Worm (Caenorhabditis elegans) whole organism, L2 larva: ENCODE data around the gene C07H6.9.
A peak's percentile ranks its signal among the peaks of the same experiment; 100 is the strongest.

Experiments
- C34F6.9 ChIP-seq: fragments of 150-350 bp; optimal IDR thresholded peaks from 2 replicates; lab custom pipeline; 2014; ENCODE audit warnings: missing biosample characterization, missing genetic modification characterization
- F13H6.1 ChIP-seq: sonication (generic microtip); optimal IDR thresholded peaks from 2 replicates; lab custom pipeline; 2016; ENCODE audit warnings: missing genetic modification characterization, missing compliant biosample characterization
- R02D3.7 ChIP-seq: fragments of 150-350 bp; optimal IDR thresholded peaks from 2 replicates; lab custom pipeline; 2014; ENCODE audit warnings: missing biosample characterization, missing genetic modification characterization
- Y55F3AM.14 ChIP-seq: fragments of 200-800 bp; sonication (Bioruptor generic); optimal IDR thresholded peaks from 2 replicates; lab custom pipeline; 2018; ENCODE audit warnings: mild to moderate bottlenecking, missing genetic modification characterization, missing compliant biosample characterization
- ZK546.5 ChIP-seq: sonication (generic microtip); optimal IDR thresholded peaks from 2 replicates; lab custom pipeline; 2017; ENCODE audit warnings: missing biosample characterization, missing genetic modification characterization
- alr-1 ChIP-seq: fragments of 150-350 bp; optimal IDR thresholded peaks from 2 replicates; lab custom pipeline; 2014; ENCODE audit warnings: missing biosample characterization, missing genetic modification characterization
- aly-2 ChIP-seq: fragments of 150-350 bp; optimal IDR thresholded peaks from 2 replicates; lab custom pipeline; 2014; ENCODE audit warnings: missing biosample characterization, missing genetic modification characterization
- ama-1 ChIP-seq: fragments of 150-350 bp; optimal IDR thresholded peaks from 2 replicates; lab custom pipeline; 2018; ENCODE audit warnings: inconsistent platforms
- blmp-1 ChIP-seq: sonication (generic microtip); optimal IDR thresholded peaks from 2 replicates; lab custom pipeline; 2017; ENCODE audit warnings: missing genetic modification characterization, mild to moderate bottlenecking, missing compliant biosample characterization, antibody characterized with exemption, moderate library complexity; ENCODE audit not compliant: insufficient read depth
- ceh-16 ChIP-seq: fragments of 150-350 bp; optimal IDR thresholded peaks from 2 replicates; lab custom pipeline; 2014; ENCODE audit warnings: missing biosample characterization, missing genetic modification characterization
- ceh-82 ChIP-seq: fragments of 150-350 bp; optimal IDR thresholded peaks from 2 replicates; lab custom pipeline; 2014; ENCODE audit warnings: missing biosample characterization, missing genetic modification characterization
- crh-2 ChIP-seq: sonication (generic microtip); optimal IDR thresholded peaks from 2 replicates; lab custom pipeline; 2017; ENCODE audit warnings: missing biosample characterization, missing genetic modification characterization
- dmd-4 ChIP-seq: sonication (generic microtip); optimal IDR thresholded peaks from 2 replicates; lab custom pipeline; 2017; ENCODE audit warnings: missing biosample characterization, missing genetic modification characterization
- elt-1 ChIP-seq: fragments of 150-350 bp; optimal IDR thresholded peaks from 2 replicates; lab custom pipeline; 2014; ENCODE audit warnings: missing biosample characterization, missing genetic modification characterization
- elt-3 ChIP-seq: sonication (generic microtip); optimal IDR thresholded peaks from 2 replicates; lab custom pipeline; 2017; ENCODE audit warnings: missing biosample characterization, missing genetic modification characterization
- fos-1 ChIP-seq: fragments of 150-350 bp; optimal IDR thresholded peaks from 2 replicates; lab custom pipeline; 2014; ENCODE audit warnings: missing biosample characterization, missing genetic modification characterization
- gmeb-1 ChIP-seq: fragments of 150-350 bp; optimal IDR thresholded peaks from 2 replicates; lab custom pipeline; 2014; ENCODE audit warnings: missing biosample characterization, missing genetic modification characterization
- lin-11 ChIP-seq: fragments of 150-350 bp; sonication (generic microtip); optimal IDR thresholded peaks from 2 replicates; lab custom pipeline; 2014; ENCODE audit warnings: missing biosample characterization, missing genetic modification characterization, inconsistent platforms, mixed read lengths
- lin-13 ChIP-seq: fragments of 150-350 bp; optimal IDR thresholded peaks from 2 replicates; lab custom pipeline; 2014; ENCODE audit warnings: missing biosample characterization, missing genetic modification reagents, missing genetic modification characterization
- lin-39 ChIP-seq: fragments of 150-350 bp; optimal IDR thresholded peaks from 2 replicates; lab custom pipeline; 2014; ENCODE audit warnings: missing biosample characterization, missing genetic modification reagents, missing genetic modification characterization
- lsy-2 ChIP-seq, 2 experiments: fragments of 150-350 bp in 1 of 2; sonication (generic microtip) in 1 of 2; optimal IDR thresholded peaks; 2 replicates each; lab custom pipeline; 2014 to 2017; ENCODE audit warnings: missing biosample characterization in 2 of 2, missing genetic modification characterization in 2 of 2
- mab-5 ChIP-seq: fragments of 150-350 bp; optimal IDR thresholded peaks from 2 replicates; lab custom pipeline; 2014; ENCODE audit warnings: missing biosample characterization, missing genetic modification characterization
- mbf-1 ChIP-seq: sonication (generic microtip); optimal IDR thresholded peaks from 2 replicates; lab custom pipeline; 2017; ENCODE audit warnings: missing biosample characterization, missing genetic modification characterization
- mdl-1 ChIP-seq, 2 experiments: fragments of 150-350 bp in 1 of 2; sonication (generic microtip) in 1 of 2; optimal IDR thresholded peaks; 2 replicates each; lab custom pipeline; 2017; ENCODE audit warnings: missing biosample characterization in 2 of 2, missing genetic modification characterization in 2 of 2
- nhr-10 ChIP-seq: sonication (generic microtip); optimal IDR thresholded peaks from 2 replicates; lab custom pipeline; 2017; ENCODE audit warnings: missing biosample characterization, missing genetic modification characterization
- nhr-11 ChIP-seq: fragments of 150-350 bp; optimal IDR thresholded peaks from 2 replicates; lab custom pipeline; 2014; ENCODE audit warnings: missing biosample characterization, missing genetic modification characterization
- nhr-12 ChIP-seq: fragments of 150-350 bp; optimal IDR thresholded peaks from 2 replicates; lab custom pipeline; 2014; ENCODE audit warnings: missing biosample characterization, missing genetic modification characterization
- nhr-129 ChIP-seq: fragments of 150-350 bp; optimal IDR thresholded peaks from 2 replicates; lab custom pipeline; 2014; ENCODE audit warnings: missing biosample characterization, missing genetic modification characterization
- nhr-21 ChIP-seq: fragments of 150-350 bp; optimal IDR thresholded peaks from 2 replicates; lab custom pipeline; 2014; ENCODE audit warnings: missing biosample characterization, missing genetic modification characterization
- nhr-23 ChIP-seq: fragments of 150-350 bp; optimal IDR thresholded peaks from 2 replicates; lab custom pipeline; 2014; ENCODE audit warnings: missing biosample characterization, missing genetic modification reagents, missing genetic modification characterization
- nhr-25 ChIP-seq: fragments of 150-350 bp; sonication (generic microtip); optimal IDR thresholded peaks from 3 replicates; lab custom pipeline; 2014; ENCODE audit warnings: missing biosample characterization, missing genetic modification characterization
- nhr-6 ChIP-seq: fragments of 150-350 bp; optimal IDR thresholded peaks from 2 replicates; lab custom pipeline; 2014; ENCODE audit warnings: missing biosample characterization, missing genetic modification characterization
- nhr-77 ChIP-seq: fragments of 150-350 bp; optimal IDR thresholded peaks from 2 replicates; lab custom pipeline; 2014; ENCODE audit warnings: missing biosample characterization, missing genetic modification characterization
- peb-1 ChIP-seq: fragments of 150-350 bp; optimal IDR thresholded peaks from 2 replicates; lab custom pipeline; 2014; ENCODE audit warnings: missing biosample characterization, missing genetic modification characterization
- sem-4 ChIP-seq: fragments of 150-350 bp; optimal IDR thresholded peaks from 2 replicates; lab custom pipeline; 2014; ENCODE audit warnings: missing biosample characterization, missing genetic modification reagents, missing genetic modification characterization
- skn-1 ChIP-seq: sonication (generic microtip); optimal IDR thresholded peaks from 2 replicates; lab custom pipeline; 2017; ENCODE audit warnings: missing biosample characterization, missing genetic modification characterization
- sma-3 ChIP-seq: sonication (generic microtip); optimal IDR thresholded peaks from 2 replicates; lab custom pipeline; 2016; ENCODE audit warnings: missing genetic modification reagents, missing genetic modification characterization, missing compliant biosample characterization
- sma-9 ChIP-seq, 2 experiments: fragments of 150-350 bp in 1 of 2; sonication (generic microtip) in 1 of 2; optimal IDR thresholded peaks; 2 replicates each; lab custom pipeline; 2014 to 2016; ENCODE audit warnings: missing genetic modification characterization in 2 of 2, mild to moderate bottlenecking in 1 of 2, missing biosample characterization in 1 of 2, missing compliant biosample characterization in 1 of 2, missing genetic modification reagents in 1 of 2, moderate library complexity in 1 of 2
- snpc-4 ChIP-seq: fragments of 150-350 bp; optimal IDR thresholded peaks from 2 replicates; lab custom pipeline; 2014; ENCODE audit warnings: missing biosample characterization, missing genetic modification characterization
- unc-39 ChIP-seq: fragments of 150-350 bp; optimal IDR thresholded peaks from 2 replicates; lab custom pipeline; 2014; ENCODE audit warnings: missing biosample characterization, missing genetic modification characterization
- unc-55 ChIP-seq: fragments of 150-350 bp; sonication (generic microtip); optimal IDR thresholded peaks from 3 replicates; lab custom pipeline; 2014; ENCODE audit warnings: missing biosample characterization, missing genetic modification reagents, missing genetic modification characterization
- unc-62 ChIP-seq: fragments of 150-350 bp; optimal IDR thresholded peaks from 2 replicates; lab custom pipeline; 2014; ENCODE audit warnings: missing biosample characterization, missing genetic modification reagents, missing genetic modification characterization
- zag-1 ChIP-seq: fragments of 150-350 bp; optimal IDR thresholded peaks from 2 replicates; lab custom pipeline; 2014; ENCODE audit warnings: missing biosample characterization, missing genetic modification characterization
- ztf-1 ChIP-seq: fragments of 200-800 bp; sonication (Bioruptor generic); conservative IDR thresholded peaks from 2 replicates; pipeline ENCODE4 v1.3.6; 2022; ENCODE audit warnings: missing genetic modification characterization, missing compliant biosample characterization
- ztf-11 ChIP-seq: sonication (generic microtip); optimal IDR thresholded peaks from 2 replicates; lab custom pipeline; 2017; ENCODE audit warnings: missing biosample characterization, missing genetic modification characterization
- ztf-4 ChIP-seq: fragments of 150-350 bp; optimal IDR thresholded peaks from 2 replicates; lab custom pipeline; 2014; ENCODE audit warnings: missing biosample characterization, missing genetic modification characterization

The C07H6.9 gene

DNA sequence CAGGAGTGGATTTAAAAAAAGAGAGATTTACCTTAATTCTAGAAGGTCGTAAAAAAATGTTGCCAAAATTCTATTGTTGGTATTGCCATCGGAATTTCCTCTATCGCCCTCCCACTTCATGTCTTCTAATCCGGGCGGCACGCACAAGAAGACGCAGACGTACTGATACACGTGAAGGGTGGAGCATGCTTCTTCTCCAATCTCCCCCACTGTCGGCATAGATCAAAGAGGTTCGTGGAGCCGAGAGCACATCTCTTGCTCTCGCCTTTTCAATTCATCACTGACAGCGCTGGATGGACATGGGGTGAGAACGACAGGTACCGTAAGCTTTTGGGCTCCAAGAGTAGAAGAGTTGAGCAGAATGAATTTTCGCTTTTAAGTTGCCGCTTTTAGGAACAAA lies 37.3 kb upstream of the C07H6.9 start, which contains the start of gene lin-39:
Gene lin-39, minus strand, starts transcription at position 74 of the 400 bp plus-strand sequence.
- TF ChIP-seq mab-5 (tag; lab: Kevin White, UChicago) (peak; percentile 36), ceh-16 (no peak), aly-2 (tag; lab: Kevin White, UChicago) (no peak), mbf-1 (tag; lab: Kevin White, UChicago) (no peak), lin-39 (tag; lab: Kevin White, UChicago) (no peak), unc-39 (tag; lab: Kevin White, UChicago) (no peak), unc-55 (GFP tag; lab: Kevin White, UChicago) (peak; percentile 35), nhr-6 (no peak), crh-2 (tag; lab: Kevin White, UChicago) (no peak), C34F6.9 (tag; lab: Kevin White, UChicago) (no peak), ZK546.5 (tag; lab: Kevin White, UChicago) (no peak), nhr-77 (no peak), Y55F3AM.14 (GFP tag; lab: Kevin White, UChicago) (no peak), nhr-129 (tag; lab: Kevin White, UChicago) (peak; percentile 5), lsy-2 (tag; optimal IDR thresholded peaks at IDR 0.05; lab: Kevin White, UChicago) (peak in 1 of 2 experiments; percentile 38), ceh-82 (no peak), sem-4 (tag; lab: Kevin White, UChicago) (no peak), nhr-25 (tag; lab: Kevin White, UChicago) (no peak), ztf-4 (no peak), mdl-1 (tag; optimal IDR thresholded peaks at IDR 0.05; lab: Kevin White, UChicago) (peak in 1 of 2 experiments; percentile 56), ztf-1 (GFP tag; lab: Robert Waterston, UW) (no peak), nhr-23 (tag; lab: Kevin White, UChicago) (no peak), gmeb-1 (tag; lab: Kevin White, UChicago) (no peak), dmd-4 (tag; lab: Kevin White, UChicago) (no peak), F13H6.1 (tag; lab: Kevin White, UChicago) (no peak)

DNA sequence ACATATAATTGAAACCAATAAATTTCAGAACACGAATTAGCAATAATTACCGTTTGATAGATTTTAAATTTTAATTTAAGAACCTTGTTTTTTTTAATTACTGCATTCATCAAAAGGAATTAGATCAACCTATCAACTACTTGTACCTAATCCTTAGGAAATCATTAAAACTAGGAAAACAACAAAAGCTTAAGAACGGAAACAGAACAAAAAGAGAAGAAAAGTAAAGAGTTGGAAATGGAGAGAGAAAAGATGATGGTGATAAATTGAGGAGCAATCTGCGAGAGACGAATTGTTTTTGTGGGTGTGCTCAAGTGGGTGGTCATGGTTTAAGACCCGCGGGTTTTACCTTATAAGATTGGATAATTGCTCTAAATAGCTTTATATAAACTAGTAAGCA lies 36.1 kb upstream of the C07H6.9 start:
- TF ChIP-seq unc-55 (GFP tag; lab: Kevin White, UChicago) (peak; percentile 55), mab-5 (tag; lab: Kevin White, UChicago) (peak; percentile 54), sma-9 (GFP tag; optimal IDR thresholded peaks at IDR 0.05; lab: Kevin White, UChicago) (no peak), sma-9 (tag; optimal IDR thresholded peaks at IDR 0.05; lab: Kevin White, UChicago) (no peak)
- TF ChIP-seq, all 48 proteins: peak for 2

DNA sequence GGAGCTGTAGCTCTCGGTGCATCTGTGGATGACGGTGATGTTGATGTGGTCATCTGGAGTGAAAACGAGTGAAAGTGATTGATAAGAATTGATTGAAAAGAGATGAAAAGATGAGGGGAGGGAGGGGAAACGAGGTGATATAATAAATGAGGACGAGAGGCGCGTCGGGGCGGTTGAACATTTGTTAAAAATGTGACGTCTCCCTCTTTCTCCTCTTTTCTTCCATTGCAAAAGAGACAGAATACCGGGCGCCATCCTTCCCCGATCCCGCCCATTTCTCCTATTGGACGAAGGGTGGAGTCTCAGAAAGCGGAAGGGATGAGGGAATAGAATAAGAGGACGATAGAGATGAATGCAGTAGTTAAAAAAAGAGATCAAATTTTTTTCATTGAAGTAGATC lies 35.4 kb upstream of the C07H6.9 start:
- TF ChIP-seq ztf-4 (no peak), elt-3 (tag; lab: Kevin White, UChicago) (no peak), gmeb-1 (tag; lab: Kevin White, UChicago) (no peak), fos-1 (no peak), lin-11 (tag; lab: Kevin White, UChicago) (no peak), mdl-1 (tag; optimal IDR thresholded peaks at IDR 0.05; lab: Kevin White, UChicago) (peak in 1 of 2 experiments; percentile 4), nhr-6 (no peak), crh-2 (tag; lab: Kevin White, UChicago) (peak; percentile 33), mbf-1 (tag; lab: Kevin White, UChicago) (no peak), snpc-4 (no peak), blmp-1 (tag; lab: Kevin White, UChicago) (peak; percentile 81), ztf-11 (no peak), nhr-10 (tag; lab: Kevin White, UChicago) (no peak), peb-1 (no peak), ama-1 (lab: Kevin White, UChicago) (no peak), Y55F3AM.14 (GFP tag; lab: Kevin White, UChicago) (no peak), nhr-21 (tag; lab: Kevin White, UChicago) (no peak), unc-55 (GFP tag; lab: Kevin White, UChicago) (peak; percentile 61), nhr-77 (no peak), nhr-11 (tag; lab: Kevin White, UChicago) (no peak), zag-1 (tag; lab: Kevin White, UChicago) (no peak), lsy-2 (tag; optimal IDR thresholded peaks at IDR 0.05; lab: Kevin White, UChicago) (peak; percentile 46 to 82), unc-62 (peak; percentile 64), nhr-12 (tag; lab: Kevin White, UChicago) (no peak), lin-39 (tag; lab: Kevin White, UChicago) (no peak), C34F6.9 (tag; lab: Kevin White, UChicago) (peak; percentile 22), R02D3.7 (tag; lab: Kevin White, UChicago) (no peak), ZK546.5 (tag; lab: Kevin White, UChicago) (no peak), nhr-129 (tag; lab: Kevin White, UChicago) (peak; percentile 59), ceh-82 (no peak), F13H6.1 (tag; lab: Kevin White, UChicago) (peak; percentile 9), sma-3 (no peak), ztf-1 (GFP tag; lab: Robert Waterston, UW) (no peak), dmd-4 (tag; lab: Kevin White, UChicago) (no peak), skn-1 (tag; lab: Kevin White, UChicago) (no peak), ceh-16 (peak; percentile 34), mab-5 (tag; lab: Kevin White, UChicago) (peak; percentile 95), lin-13 (GFP tag; lab: Kevin White, UChicago) (peak; percentile 63), elt-1 (tag; lab: Kevin White, UChicago) (no peak), alr-1 (tag; lab: Kevin White, UChicago) (no peak), nhr-25 (tag; lab: Kevin White, UChicago) (peak; percentile 25), aly-2 (tag; lab: Kevin White, UChicago) (no peak)
